Worm (Caenorhabditis elegans): ENCODE data around the gene R07A4.2.

Gene R07A4.2

ce11 chrX:10757608-10758007 lies 11.3 kb upstream of the R07A4.2 start, which contains the start of gene R07A4.4:
R07A4.4 (minus strand) TSS chrX:10757708.
- TF ChIP-seq ref-1 (GFP tag; conservative IDR thresholded peaks at IDR 0.05) (no peak), ztf-23 (GFP tag; IDR thresholded peaks at IDR 0.05) (no peak), cog-1 (tag; optimal IDR thresholded peaks at IDR 0.05) (no peak)

ce11 chrX:10756185-10756584 lies 9.9 kb upstream of the R07A4.2 start:
- TF ChIP-seq ref-1 (GFP tag; conservative IDR thresholded peaks at IDR 0.05): no peak
- TF ChIP-seq flt-1 (GFP tag; IDR thresholded peaks at IDR 0.05): no peak
- no peak for TF ChIP-seq tab-1 (GFP tag; IDR thresholded peaks at IDR 0.05)
- no peak for TF ChIP-seq ztf-23 (GFP tag; IDR thresholded peaks at IDR 0.05)
- no peak for TF ChIP-seq med-1 (GFP tag; optimal IDR thresholded peaks at IDR 0.05; ENCODE audit: insufficient read depth)
- no peak for TF ChIP-seq klf-2 (GFP tag; conservative IDR thresholded peaks at IDR 0.05)
- no peak for TF ChIP-seq ztf-29 (GFP tag; IDR thresholded peaks at IDR 0.05)
- no peak for TF ChIP-seq cog-1 (tag; optimal IDR thresholded peaks at IDR 0.05)
- TF ChIP-seq T22C8.4 (GFP tag; IDR thresholded peaks at IDR 0.05): no peak

ce11 chrX:10754532-10754931 lies 8.2 kb upstream of the R07A4.2 start:
- TF ChIP-seq flt-1 (GFP tag; IDR thresholded peaks at IDR 0.05) (no peak), tab-1 (GFP tag; IDR thresholded peaks at IDR 0.05) (no peak), med-1 (GFP tag; optimal IDR thresholded peaks at IDR 0.05; ENCODE audit: insufficient read depth) (no peak), ref-1 (GFP tag; conservative IDR thresholded peaks at IDR 0.05) (no peak), ztf-23 (GFP tag; IDR thresholded peaks at IDR 0.05) (no peak), cog-1 (tag; optimal IDR thresholded peaks at IDR 0.05) (no peak), T22C8.4 (GFP tag; IDR thresholded peaks at IDR 0.05) (no peak), klf-2 (GFP tag; conservative IDR thresholded peaks at IDR 0.05) (no peak), ztf-29 (GFP tag; IDR thresholded peaks at IDR 0.05) (no peak)

- TF ChIP-seq cog-1 (tag; optimal IDR thresholded peaks at IDR 0.05): no peak
- no peak for TF ChIP-seq tab-1 (GFP tag; IDR thresholded peaks at IDR 0.05)
- no peak for TF ChIP-seq ref-1 (GFP tag; conservative IDR thresholded peaks at IDR 0.05)
- TF ChIP-seq med-1 (GFP tag; optimal IDR thresholded peaks at IDR 0.05; ENCODE audit: insufficient read depth): no peak
- TF ChIP-seq ztf-23 (GFP tag; IDR thresholded peaks at IDR 0.05): no peak
- no peak for TF ChIP-seq flt-1 (GFP tag; IDR thresholded peaks at IDR 0.05)
- no peak for TF ChIP-seq klf-2 (GFP tag; conservative IDR thresholded peaks at IDR 0.05)
- TF ChIP-seq ztf-29 (GFP tag; IDR thresholded peaks at IDR 0.05): no peak
- no peak for TF ChIP-seq T22C8.4 (GFP tag; IDR thresholded peaks at IDR 0.05)
These were observed 7.1 kb upstream of the R07A4.2 start, which contains the start of gene R07A4.3 for ce11 chrX:10753403-10753802. R07A4.3 (plus strand) TSS chrX:10753703.

- no peak for TF ChIP-seq ref-1 (GFP tag; conservative IDR thresholded peaks at IDR 0.05)
These were observed 1.9 kb upstream of the R07A4.2 start for ce11 chrX:10748145-10748544.

- TF ChIP-seq med-1 (GFP tag; optimal IDR thresholded peaks at IDR 0.05; ENCODE audit: insufficient read depth) (no peak), flt-1 (GFP tag; IDR thresholded peaks at IDR 0.05) (no peak), T22C8.4 (GFP tag; IDR thresholded peaks at IDR 0.05) (no peak), tab-1 (GFP tag; IDR thresholded peaks at IDR 0.05) (no peak), ref-1 (GFP tag; conservative IDR thresholded peaks at IDR 0.05) (no peak), ztf-23 (GFP tag; IDR thresholded peaks at IDR 0.05) (no peak), cog-1 (tag; optimal IDR thresholded peaks at IDR 0.05) (no peak), ztf-29 (GFP tag; IDR thresholded peaks at IDR 0.05) (no peak), klf-2 (GFP tag; conservative IDR thresholded peaks at IDR 0.05) (no peak)
These were observed 12.3 kb downstream of the R07A4.2 start, which contains the start of gene egl-36 for ce11 chrX:10734026-10734425. egl-36 (plus strand) TSS chrX:10734326.

- TF ChIP-seq ztf-23 (GFP tag; IDR thresholded peaks at IDR 0.05): no peak
- TF ChIP-seq ztf-29 (GFP tag; IDR thresholded peaks at IDR 0.05): no peak
- no peak for TF ChIP-seq ref-1 (GFP tag; conservative IDR thresholded peaks at IDR 0.05)
- TF ChIP-seq cog-1 (tag; optimal IDR thresholded peaks at IDR 0.05): no peak
- TF ChIP-seq klf-2 (GFP tag; conservative IDR thresholded peaks at IDR 0.05): no peak
- TF ChIP-seq med-1 (GFP tag; optimal IDR thresholded peaks at IDR 0.05; ENCODE audit: insufficient read depth): no peak
- TF ChIP-seq T22C8.4 (GFP tag; IDR thresholded peaks at IDR 0.05): no peak
- no peak for TF ChIP-seq tab-1 (GFP tag; IDR thresholded peaks at IDR 0.05)
- no peak for TF ChIP-seq flt-1 (GFP tag; IDR thresholded peaks at IDR 0.05)
These were observed 14.5 kb downstream of the R07A4.2 start for ce11 chrX:10731837-10732236.

ce11 chrX:10727696-10728095 lies 18.6 kb downstream of the R07A4.2 start:
- TF ChIP-seq T22C8.4 (GFP tag; IDR thresholded peaks at IDR 0.05) (no peak), flt-1 (GFP tag; IDR thresholded peaks at IDR 0.05) (no peak)

ce11 chrX:10721954-10722353 lies 24.3 kb downstream of the R07A4.2 start, which contains the start of gene mbr-1:
mbr-1 (minus strand) TSS chrX:10722054.
- TF ChIP-seq cog-1 (tag; optimal IDR thresholded peaks at IDR 0.05) (no peak), ztf-23 (GFP tag; IDR thresholded peaks at IDR 0.05) (no peak), flt-1 (GFP tag; IDR thresholded peaks at IDR 0.05) (no peak), T22C8.4 (GFP tag; IDR thresholded peaks at IDR 0.05) (no peak)

ce11 chrX:10717019-10717418 lies 29.3 kb downstream of the R07A4.2 start, which contains the start of gene T01C1.4:
T01C1.4 (minus strand) TSS chrX:10717119.
- TF ChIP-seq tab-1 (GFP tag; IDR thresholded peaks at IDR 0.05): no peak
- no peak for TF ChIP-seq ref-1 (GFP tag; conservative IDR thresholded peaks at IDR 0.05)
- TF ChIP-seq flt-1 (GFP tag; IDR thresholded peaks at IDR 0.05): no peak
- TF ChIP-seq ztf-29 (GFP tag; IDR thresholded peaks at IDR 0.05): no peak
- no peak for TF ChIP-seq T22C8.4 (GFP tag; IDR thresholded peaks at IDR 0.05)
- no peak for TF ChIP-seq cog-1 (tag; optimal IDR thresholded peaks at IDR 0.05)

ce11 chrX:10711769-10712168 lies 34.5 kb downstream of the R07A4.2 start, which contains the start of gene rhgf-1:
rhgf-1 (minus strand) TSS chrX:10711869.
- no peak for TF ChIP-seq med-1 (GFP tag; optimal IDR thresholded peaks at IDR 0.05; ENCODE audit: insufficient read depth)
- no peak for TF ChIP-seq ref-1 (GFP tag; conservative IDR thresholded peaks at IDR 0.05)
- TF ChIP-seq klf-2 (GFP tag; conservative IDR thresholded peaks at IDR 0.05): no peak
- TF ChIP-seq tab-1 (GFP tag; IDR thresholded peaks at IDR 0.05): no peak
- no peak for TF ChIP-seq flt-1 (GFP tag; IDR thresholded peaks at IDR 0.05)
- TF ChIP-seq cog-1 (tag; optimal IDR thresholded peaks at IDR 0.05): no peak
- TF ChIP-seq ztf-29 (GFP tag; IDR thresholded peaks at IDR 0.05): no peak
- TF ChIP-seq ztf-23 (GFP tag; IDR thresholded peaks at IDR 0.05): no peak
- no peak for TF ChIP-seq T22C8.4 (GFP tag; IDR thresholded peaks at IDR 0.05)

Data from whole organism, midembryonic.